Fruit fly (Drosophila melanogaster) whole organism, pupa: ENCODE measurements around the gene Cerk.

ENCODE experiments used
- CG10348 ChIP-seq: fragments of 200-800 bp; sonication (Bioruptor generic); IDR thresholded peaks from 2 replicates; pipeline ENCODE4 v1.3.6; 2022; ENCODE audit warnings: missing biosample characterization, missing genetic modification characterization
- CG12605 ChIP-seq: fragments of 200-800 bp; sonication (Bioruptor generic); IDR thresholded peaks from 2 replicates; pipeline ENCODE4 v1.3.6; 2022; ENCODE audit warnings: missing biosample characterization, missing genetic modification characterization
- CG13204 ChIP-seq: fragments of 200-800 bp; sonication (Bioruptor generic); optimal IDR thresholded peaks from 2 replicates; lab custom pipeline; 2018; ENCODE audit warnings: missing biosample characterization, mild to moderate bottlenecking, missing genetic modification characterization, moderate library complexity
- CG14655 ChIP-seq: fragments of 200-800 bp; sonication (Bioruptor generic); optimal IDR thresholded peaks from 3 replicates; lab custom pipeline; 2017; ENCODE audit warnings: mild to moderate bottlenecking, missing biosample characterization, missing genetic modification reagents, missing genetic modification characterization
- CG15710 ChIP-seq: fragments of 200-800 bp; sonication (Bioruptor generic); optimal IDR thresholded peaks from 2 replicates; lab custom pipeline; 2018; ENCODE audit warnings: missing biosample characterization, mild to moderate bottlenecking, missing genetic modification characterization, moderate library complexity
- CG17806 ChIP-seq: fragments of 200-800 bp; sonication (Bioruptor generic); optimal IDR thresholded peaks from 2 replicates; lab custom pipeline; 2018; ENCODE audit warnings: missing biosample characterization, mild to moderate bottlenecking, missing genetic modification characterization, moderate library complexity
- CG32121 ChIP-seq: fragments of 200-800 bp; sonication (Bioruptor generic); IDR thresholded peaks from 2 replicates; pipeline ENCODE4 v1.3.6; 2022; ENCODE audit warnings: missing biosample characterization, missing genetic modification characterization
- CG34367 ChIP-seq: fragments of 200-800 bp; sonication (Bioruptor generic); optimal IDR thresholded peaks from 2 replicates; lab custom pipeline; 2018; ENCODE audit warnings: missing biosample characterization, mild to moderate bottlenecking, missing genetic modification characterization
- CG4496 ChIP-seq: fragments of 200-800 bp; sonication (Bioruptor generic); IDR thresholded peaks from 3 replicates; pipeline ENCODE4 v1.3.6; 2022; ENCODE audit warnings: missing biosample characterization, missing genetic modification characterization
- CG8159 ChIP-seq: fragments of 200-800 bp; sonication (Bioruptor generic); optimal IDR thresholded peaks from 3 replicates; lab custom pipeline; 2018; ENCODE audit warnings: missing biosample characterization, mild to moderate bottlenecking, missing genetic modification characterization, moderate library complexity
- CG8301 ChIP-seq: fragments of 200-800 bp; sonication (Bioruptor generic); optimal IDR thresholded peaks from 2 replicates; lab custom pipeline; 2018; ENCODE audit warnings: missing biosample characterization, mild to moderate bottlenecking, missing genetic modification characterization
- CG9948 ChIP-seq: fragments of 200-800 bp; sonication (Bioruptor generic); optimal IDR thresholded peaks from 2 replicates; lab custom pipeline; 2018; ENCODE audit warnings: missing biosample characterization, mild to moderate bottlenecking, missing genetic modification characterization, moderate library complexity
- D1 ChIP-seq: fragments of 200-800 bp; sonication (Bioruptor generic); optimal IDR thresholded peaks from 2 replicates; lab custom pipeline; 2018; ENCODE audit warnings: missing biosample characterization, mild to moderate bottlenecking, missing genetic modification characterization, moderate library complexity
- EcR ChIP-seq: fragments of 200-800 bp; sonication (Bioruptor generic); optimal IDR thresholded peaks from 3 replicates; lab custom pipeline; 2019; ENCODE audit warnings: missing biosample characterization, missing genetic modification characterization, mild to moderate bottlenecking, moderate library complexity, missing genetic modification reagents
- Ets98B ChIP-seq: fragments of 200-800 bp; sonication (Bioruptor generic); IDR thresholded peaks from 2 replicates; pipeline ENCODE4 v1.3.6; 2022; ENCODE audit warnings: missing biosample characterization, missing genetic modification characterization
- Pif1A ChIP-seq: fragments of 200-800 bp; sonication (Bioruptor generic); optimal IDR thresholded peaks from 3 replicates; lab custom pipeline; 2016; ENCODE audit warnings: missing biosample characterization, missing genetic modification characterization
- Pif1B ChIP-seq: fragments of 200-800 bp; sonication (Bioruptor generic); optimal IDR thresholded peaks from 3 replicates; lab custom pipeline; 2016; ENCODE audit warnings: missing biosample characterization, missing genetic modification characterization
- Snoo ChIP-seq: fragments of 200-800 bp; sonication (Bioruptor generic); optimal IDR thresholded peaks from 3 replicates; lab custom pipeline; 2017; ENCODE audit warnings: missing biosample characterization, mild to moderate bottlenecking, missing genetic modification characterization, inconsistent platforms
- fd96Ca ChIP-seq: fragments of 200-800 bp; sonication (Bioruptor generic); IDR thresholded peaks from 3 replicates; pipeline ENCODE4 v1.3.6; 2022; ENCODE audit warnings: missing biosample characterization, missing genetic modification characterization
- gl ChIP-seq: fragments of 200-800 bp; sonication (Bioruptor generic); optimal IDR thresholded peaks from 2 replicates; lab custom pipeline; 2018; ENCODE audit warnings: missing biosample characterization, mild to moderate bottlenecking, missing genetic modification characterization
- rn ChIP-seq: fragments of 200-800 bp; sonication (Bioruptor generic); IDR thresholded peaks from 2 replicates; pipeline ENCODE4 v1.3.6; 2022; ENCODE audit warnings: missing biosample characterization, missing genetic modification characterization

Gene Cerk

DNA sequence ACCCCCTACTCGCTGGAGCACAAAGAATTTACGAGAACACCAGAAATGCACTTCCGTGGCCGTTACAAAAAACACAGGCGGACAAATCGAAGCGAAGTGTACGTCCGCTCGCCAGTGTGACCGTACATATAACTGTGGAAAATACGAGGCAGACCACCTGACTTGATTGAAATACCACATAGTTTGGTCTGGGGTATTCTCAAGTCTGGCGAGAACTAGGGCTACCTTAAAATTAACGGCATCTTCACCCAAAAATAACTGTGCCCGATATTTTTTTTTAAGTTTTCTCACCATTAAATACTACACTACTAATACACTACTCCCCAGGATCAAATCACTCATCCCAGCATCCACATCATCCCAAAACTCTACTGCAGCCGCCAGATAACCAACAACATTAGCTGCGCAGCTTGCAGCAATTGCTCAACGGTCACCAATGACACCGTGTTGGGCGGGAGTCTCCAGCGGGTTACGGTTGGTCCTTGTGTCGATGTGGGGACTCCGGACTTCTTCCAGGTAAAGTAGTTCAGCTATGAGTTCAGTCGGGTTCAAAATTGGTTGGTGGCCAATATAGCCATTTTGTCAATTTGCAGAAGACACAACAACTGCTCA, at the start of gene Cerk:
TSS of gene Cerk (minus strand) at position 137 of the 612 bp plus-strand sequence.
- TF ChIP-seq CG4496 (GFP tag; lab: Robert Waterston, UW), result peak; percentile 65
- TF ChIP-seq D1, result no peak
- no peak for TF ChIP-seq EcR
- no peak for TF ChIP-seq CG15710 (tag; lab: Kevin White, UChicago)
- TF ChIP-seq Snoo (tag; lab: Kevin White, UChicago), result no peak
- peak; percentile 11; the same call in 1 of the 2 replicates for TF ChIP-seq Ets98B
- no peak for TF ChIP-seq CG10348
- no peak for TF ChIP-seq CG34367 (tag; lab: Kevin White, UChicago)
- peak; percentile 11 for TF ChIP-seq CG8159 (tag; lab: Kevin White, UChicago)
- no peak for TF ChIP-seq CG13204
- TF ChIP-seq fd96Ca (GFP tag; lab: Robert Waterston, UW), result peak; percentile 32; the same call in 1 of the 3 replicates
- TF ChIP-seq CG17806, result no peak

dm6 chr3R:5414147-5414748, 46.1 kb upstream of the Cerk start, which contains the start of gene CG14669:
CG14669 (plus strand) TSS chr3R:5414527.
- TF ChIP-seq CG32121 (GFP tag; lab: Robert Waterston, UW), result no peak
- TF ChIP-seq rn, result no peak
- TF ChIP-seq CG14655 (GFP tag; lab: Kevin White, UChicago), result no peak
- TF ChIP-seq EcR, result no peak

- peak; percentile 11 for TF ChIP-seq CG8301 (tag; lab: Kevin White, UChicago)
- TF ChIP-seq CG8159 (tag; lab: Kevin White, UChicago), result peak; percentile 36
- no peak for TF ChIP-seq CG17806
Observed at dm6 chr3R:5412987-5413386, 44.9 kb upstream of the Cerk start.

DNA sequence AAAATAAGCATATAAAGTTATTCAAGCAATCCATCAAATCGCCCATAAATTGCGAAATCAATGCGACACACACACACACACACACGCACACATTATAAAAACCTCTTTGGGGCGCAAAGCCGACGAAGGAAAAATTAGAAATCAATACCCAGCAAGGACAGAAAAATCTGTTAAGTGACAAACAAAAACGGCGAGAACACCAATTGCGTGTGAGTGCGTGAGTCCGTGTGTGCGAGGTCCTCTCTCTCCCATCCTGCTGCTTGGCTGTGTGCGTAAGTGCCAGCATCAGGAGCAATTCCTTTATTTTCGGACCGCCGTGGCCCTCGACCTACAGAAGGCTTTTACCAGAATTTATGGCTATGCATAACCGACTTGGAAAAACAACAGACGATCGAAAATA, 44.2 kb upstream of the Cerk start, which contains the start of gene Orco:
TSS of gene Orco (minus strand) at position 101 of the 400 bp plus-strand sequence.
- TF ChIP-seq CG8301 (tag; lab: Kevin White, UChicago) (no peak), CG17806 (no peak), CG8159 (tag; lab: Kevin White, UChicago) (no peak), EcR (no peak), Ets98B (no peak), CG9948 (tag; lab: Kevin White, UChicago) (no peak), gl (no peak), rn (no peak), CG32121 (GFP tag; lab: Robert Waterston, UW) (no peak)

dm6 chr3R:5403963-5404362, 35.9 kb upstream of the Cerk start, which contains the start of gene CG2663:
CG2663 (minus strand) TSS chr3R:5404135.
- TF ChIP-seq Pif1B (GFP tag; lab: Kevin White, UChicago) (no peak), CG4496 (GFP tag; lab: Robert Waterston, UW) (peak; percentile 54; the same call in 1 of the 3 replicates), Pif1A (GFP tag; lab: Kevin White, UChicago) (no peak), CG12605 (GFP tag; lab: Robert Waterston, UW) (0 out of 2 replicates have a peak, but pooled peaks have one; percentile 18), Snoo (tag; lab: Kevin White, UChicago) (no peak), D1 (no peak), CG34367 (tag; lab: Kevin White, UChicago) (no peak), CG32121 (GFP tag; lab: Robert Waterston, UW) (peak; percentile 17; the same call in 1 of the 2 replicates), Ets98B (no peak), gl (no peak)

DNA sequence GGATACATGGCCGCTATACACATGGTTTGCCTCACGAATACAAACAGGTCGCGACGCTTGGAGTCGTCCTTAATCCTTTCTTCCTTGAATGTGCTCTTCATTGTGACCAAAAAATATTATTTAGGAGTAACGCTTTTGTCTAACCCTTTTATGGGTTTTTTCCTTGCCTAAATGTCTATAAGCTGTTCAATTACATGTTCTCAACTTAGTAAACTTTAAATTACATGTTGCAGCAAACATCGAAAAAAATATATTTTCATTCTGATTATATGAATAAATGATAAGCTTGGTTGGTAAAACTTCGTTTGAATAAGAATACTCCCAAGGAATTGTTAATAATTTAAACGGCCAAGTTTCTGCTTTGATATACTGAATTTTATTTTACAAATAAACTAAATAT, 31.0 kb upstream of the Cerk start, which contains the start of gene Or83a:
TSS of gene Or83a (minus strand) at position 101 of the 400 bp plus-strand sequence.
- TF ChIP-seq CG12605 (GFP tag; lab: Robert Waterston, UW) (no peak), CG17806 (no peak)

dm6 chr3R:5395210-5395609, 27.1 kb upstream of the Cerk start:
- TF ChIP-seq D1 (no peak), CG9948 (tag; lab: Kevin White, UChicago) (no peak), CG13204 (no peak), CG34367 (tag; lab: Kevin White, UChicago) (no peak), Pif1A (GFP tag; lab: Kevin White, UChicago) (no peak), fd96Ca (GFP tag; lab: Robert Waterston, UW) (no peak), CG8159 (tag; lab: Kevin White, UChicago) (no peak)
- TF ChIP-seq, all 21 proteins: peak for 0
